Worm (Caenorhabditis elegans) whole organism, mixed stage, embryonic: ENCODE measurements around the gene spop-1.

ENCODE experiments used
- M03D4.4 ChIP-seq: sonication (generic microtip); optimal IDR thresholded peaks from 2 replicates; lab custom pipeline; 2017; ENCODE audit warnings: mild to moderate bottlenecking, missing genetic modification characterization, missing compliant biosample characterization
- hlh-1 ChIP-seq: fragments of 150-350 bp; optimal IDR thresholded peaks from 2 replicates; lab custom pipeline; 2014; ENCODE audit warnings: missing biosample characterization, missing genetic modification reagents, missing genetic modification characterization
- lsy-2 ChIP-seq: fragments of 150-350 bp; optimal IDR thresholded peaks from 2 replicates; lab custom pipeline; 2014; ENCODE audit warnings: missing biosample characterization, missing genetic modification characterization
- nhr-12 ChIP-seq: fragments of 150-350 bp; optimal IDR thresholded peaks from 2 replicates; lab custom pipeline; 2014; ENCODE audit warnings: missing biosample characterization, missing genetic modification characterization
- pha-4 ChIP-seq: fragments of 150-350 bp; optimal IDR thresholded peaks from 2 replicates; lab custom pipeline; 2018; ENCODE audit warnings: missing biosample characterization, missing genetic modification reagents, missing genetic modification characterization
- unc-120 ChIP-seq: sonication (generic microtip); optimal IDR thresholded peaks from 2 replicates; lab custom pipeline; 2017; ENCODE audit warnings: missing genetic modification characterization, missing compliant biosample characterization; ENCODE audit not compliant: poor library complexity, severe bottlenecking

ce11 chrIII:10049682-10050081 lies 48.2 kb downstream of the spop-1 start, which contains the start of gene T16G12.1:
- no peak for TF ChIP-seq lsy-2 (tag; lab: Kevin White, UChicago)
- TF ChIP-seq hlh-1 (tag; lab: Kevin White, UChicago): no peak
- TF ChIP-seq unc-120 (tag; lab: Kevin White, UChicago): no peak
- no peak for TF ChIP-seq M03D4.4 (tag; lab: Kevin White, UChicago)
- no peak for TF ChIP-seq pha-4 (tag; lab: Kevin White, UChicago)
- no peak for TF ChIP-seq nhr-12 (tag; lab: Kevin White, UChicago)
